Fruit fly (Drosophila melanogaster) whole organism, prepupa: Measurements from ENCODE around the gene Atf3.
A peak's percentile ranks its signal among the peaks of the same experiment; 100 is the strongest.

ENCODE experiments used
- Blimp-1 ChIP-seq: fragments of 200-800 bp; sonication (Bioruptor generic); optimal IDR thresholded peaks from 3 replicates; lab custom pipeline; 2017; ENCODE audit warnings: missing biosample characterization, missing genetic modification characterization, mild to moderate bottlenecking, moderate library complexity, missing genetic modification reagents
- CG10631 ChIP-seq: fragments of 200-800 bp; sonication (Bioruptor generic); optimal IDR thresholded peaks from 2 replicates; lab custom pipeline; 2016; ENCODE audit warnings: missing biosample characterization, missing genetic modification characterization
- CG10669 ChIP-seq: fragments of 200-800 bp; sonication (Bioruptor generic); optimal IDR thresholded peaks from 3 replicates; lab custom pipeline; 2018; ENCODE audit warnings: missing biosample characterization, mild to moderate bottlenecking, missing genetic modification characterization, moderate library complexity
- CG15336 ChIP-seq: fragments of 200-800 bp; sonication (Bioruptor generic); IDR thresholded peaks from 2 replicates; pipeline ENCODE4 v1.3.6; 2022; ENCODE audit warnings: missing biosample characterization, missing genetic modification characterization
- CG1621 ChIP-seq: fragments of 200-800 bp; sonication (Bioruptor generic); optimal IDR thresholded peaks from 3 replicates; lab custom pipeline; 2018; ENCODE audit warnings: missing biosample characterization, mild to moderate bottlenecking, missing genetic modification characterization
- CG16779 ChIP-seq: fragments of 200-800 bp; sonication (Bioruptor generic); optimal IDR thresholded peaks from 3 replicates; lab custom pipeline; 2017; ENCODE audit warnings: missing biosample characterization, mild to moderate bottlenecking, missing genetic modification characterization
- CG3032 ChIP-seq: fragments of 200-800 bp; optimal IDR thresholded peaks from 2 replicates; lab custom pipeline; 2019; ENCODE audit warnings: missing biosample characterization, mild to moderate bottlenecking, missing genetic modification characterization, moderate library complexity
- CG31627 ChIP-seq: fragments of 200-800 bp; sonication (Bioruptor generic); optimal IDR thresholded peaks from 3 replicates; lab custom pipeline; 2016; ENCODE audit warnings: missing biosample characterization, missing genetic modification characterization
- CG34406 ChIP-seq: fragments of 200-800 bp; sonication (Bioruptor generic); optimal IDR thresholded peaks from 3 replicates; lab custom pipeline; 2016; ENCODE audit warnings: missing biosample characterization, missing genetic modification characterization
- CG3919 ChIP-seq: fragments of 200-800 bp; sonication (Bioruptor generic); optimal IDR thresholded peaks from 3 replicates; lab custom pipeline; 2016; ENCODE audit warnings: missing biosample characterization, missing genetic modification characterization
- CG4318 ChIP-seq: fragments of 200-800 bp; sonication (Bioruptor generic); optimal IDR thresholded peaks from 3 replicates; lab custom pipeline; 2017; ENCODE audit warnings: missing biosample characterization, mild to moderate bottlenecking, missing genetic modification characterization
- CG6854 ChIP-seq: fragments of 200-800 bp; sonication (Bioruptor generic); optimal IDR thresholded peaks from 2 replicates; lab custom pipeline; 2017; ENCODE audit warnings: missing biosample characterization, mild to moderate bottlenecking, missing genetic modification characterization
- CG7368 ChIP-seq: fragments of 200-800 bp; sonication (Bioruptor generic); optimal IDR thresholded peaks from 3 replicates; lab custom pipeline; 2016; ENCODE audit warnings: missing biosample characterization, missing genetic modification characterization
- CG8119 ChIP-seq: fragments of 200-800 bp; sonication (Bioruptor generic); IDR thresholded peaks from 3 replicates; pipeline ENCODE4 v1.3.6; 2022; ENCODE audit warnings: missing biosample characterization, missing genetic modification characterization
- CG8319 ChIP-seq: fragments of 200-800 bp; sonication (Bioruptor generic); optimal IDR thresholded peaks from 3 replicates; lab custom pipeline; 2016; ENCODE audit warnings: missing biosample characterization, missing genetic modification characterization
- CG8632 ChIP-seq: fragments of 200-800 bp; sonication (Bioruptor generic); optimal IDR thresholded peaks from 3 replicates; lab custom pipeline; 2016; ENCODE audit warnings: missing biosample characterization, missing genetic modification characterization
- CG9139 ChIP-seq: fragments of 200-800 bp; sonication (Bioruptor generic); optimal IDR thresholded peaks from 3 replicates; lab custom pipeline; 2017; ENCODE audit warnings: missing biosample characterization, mild to moderate bottlenecking, missing genetic modification characterization
- Eip75B ChIP-seq: fragments of 200-800 bp; sonication (Bioruptor generic); optimal IDR thresholded peaks from 3 replicates; lab custom pipeline; 2016; ENCODE audit warnings: missing biosample characterization, missing genetic modification characterization
- Eip78C ChIP-seq: fragments of 200-800 bp; sonication (Bioruptor generic); peaks from one replicate; lab custom pipeline; 2016; ENCODE audit warnings: missing biosample characterization, missing genetic modification characterization
- Eip93F ChIP-seq: fragments of 200-800 bp; sonication (Bioruptor generic); optimal IDR thresholded peaks from 2 replicates; lab custom pipeline; 2016; ENCODE audit warnings: missing biosample characterization, mild to moderate bottlenecking, missing genetic modification characterization
- Ets21C ChIP-seq: fragments of 200-800 bp; sonication (Bioruptor generic); optimal IDR thresholded peaks from 3 replicates; lab custom pipeline; 2016; ENCODE audit warnings: missing biosample characterization, missing genetic modification characterization
- Ets96B ChIP-seq: fragments of 200-800 bp; optimal IDR thresholded peaks from 2 replicates; lab custom pipeline; 2019; ENCODE audit warnings: missing biosample characterization, mild to moderate bottlenecking, missing genetic modification characterization, moderate library complexity
- Hr38 ChIP-seq: sonication (Bioruptor generic); optimal IDR thresholded peaks from 2 replicates; lab custom pipeline; 2016; ENCODE audit warnings: missing biosample characterization, missing genetic modification characterization
- Hr39 ChIP-seq: fragments of 200-800 bp; sonication (Bioruptor generic); optimal IDR thresholded peaks from 2 replicates; lab custom pipeline; 2016; ENCODE audit warnings: missing biosample characterization, missing genetic modification characterization
- Hr4 ChIP-seq: fragments of 200-800 bp; sonication (Bioruptor generic); optimal IDR thresholded peaks from 3 replicates; lab custom pipeline; 2016; ENCODE audit warnings: missing biosample characterization, missing genetic modification characterization
- Lpt ChIP-seq: fragments of 200-800 bp; sonication (Bioruptor generic); optimal IDR thresholded peaks from 3 replicates; lab custom pipeline; 2016; ENCODE audit warnings: missing biosample characterization, missing genetic modification characterization
- Met ChIP-seq: fragments of 200-800 bp; sonication (Bioruptor generic); optimal IDR thresholded peaks from 3 replicates; lab custom pipeline; 2016; ENCODE audit warnings: missing biosample characterization, missing genetic modification characterization
- OdsH ChIP-seq: fragments of 200-800 bp; sonication (Bioruptor generic); optimal IDR thresholded peaks from 3 replicates; lab custom pipeline; 2016; ENCODE audit warnings: missing biosample characterization, missing genetic modification characterization
- Smox ChIP-seq: fragments of 200-800 bp; sonication (Bioruptor generic); optimal IDR thresholded peaks from 3 replicates; lab custom pipeline; 2016; ENCODE audit warnings: missing biosample characterization, missing genetic modification characterization
- Sox14 ChIP-seq: fragments of 200-800 bp; sonication (Bioruptor generic); optimal IDR thresholded peaks from 3 replicates; lab custom pipeline; 2016; ENCODE audit warnings: missing biosample characterization, missing genetic modification characterization
- Sox15 ChIP-seq: fragments of 200-800 bp; sonication (Bioruptor generic); optimal IDR thresholded peaks from 3 replicates; lab custom pipeline; 2016; ENCODE audit warnings: missing biosample characterization, missing genetic modification characterization
- achi ChIP-seq: fragments of 200-800 bp; sonication (Bioruptor generic); optimal IDR thresholded peaks from 3 replicates; lab custom pipeline; 2016; ENCODE audit warnings: missing biosample characterization, missing genetic modification characterization
- acj6 ChIP-seq: fragments of 200-800 bp; sonication (Bioruptor generic); optimal IDR thresholded peaks from 3 replicates; lab custom pipeline; 2016; ENCODE audit warnings: missing biosample characterization, missing genetic modification characterization
- cyc ChIP-seq: fragments of 200-800 bp; sonication (Bioruptor generic); optimal IDR thresholded peaks from 3 replicates; lab custom pipeline; 2016; ENCODE audit warnings: missing biosample characterization, missing genetic modification characterization
- dac ChIP-seq: fragments of 200-800 bp; sonication (Bioruptor generic); optimal IDR thresholded peaks from 2 replicates; lab custom pipeline; 2017; ENCODE audit warnings: missing biosample characterization, mild to moderate bottlenecking, missing genetic modification characterization
- dsx ChIP-seq: fragments of 200-800 bp; optimal IDR thresholded peaks from 3 replicates; lab custom pipeline; 2019; ENCODE audit warnings: missing biosample characterization, mild to moderate bottlenecking, missing genetic modification characterization, moderate library complexity; ENCODE audit not compliant: poor library complexity, severe bottlenecking
- eg ChIP-seq: fragments of 200-800 bp; sonication (Bioruptor generic); IDR thresholded peaks from 3 replicates; pipeline ENCODE4 v1.3.6; 2022; ENCODE audit warnings: missing biosample characterization, missing genetic modification characterization
- esn ChIP-seq: fragments of 200-800 bp; sonication (Bioruptor generic); optimal IDR thresholded peaks from 2 replicates; lab custom pipeline; 2016; ENCODE audit warnings: missing biosample characterization, mild to moderate bottlenecking, missing genetic modification characterization, moderate library complexity
- fd59A ChIP-seq: fragments of 200-800 bp; sonication (Bioruptor generic); optimal IDR thresholded peaks from 2 replicates; lab custom pipeline; 2017; ENCODE audit warnings: missing biosample characterization, mild to moderate bottlenecking, missing genetic modification characterization, missing genetic modification reagents
- pdm3 ChIP-seq: fragments of 200-800 bp; sonication (Bioruptor generic); optimal IDR thresholded peaks from 3 replicates; lab custom pipeline; 2016; ENCODE audit warnings: missing biosample characterization, missing genetic modification characterization
- salr ChIP-seq, 2 experiments: fragments of 200-800 bp; sonication (Bioruptor generic); optimal IDR thresholded peaks; 3 replicates each; lab custom pipeline; 2016 to 2018; ENCODE audit warnings: missing biosample characterization in 2 of 2, missing genetic modification characterization in 2 of 2, mild to moderate bottlenecking in 1 of 2
- spab ChIP-seq: fragments of 200-800 bp; sonication (Bioruptor generic); optimal IDR thresholded peaks from 2 replicates; lab custom pipeline; 2017; ENCODE audit warnings: missing biosample characterization, mild to moderate bottlenecking, missing genetic modification characterization, missing genetic modification reagents
- ss ChIP-seq, 2 experiments: fragments of 200-800 bp; sonication (Bioruptor generic); optimal IDR thresholded peaks; 2 replicates in 1 of 2; 3 replicates in 1 of 2; lab custom pipeline; 2017 to 2018; ENCODE audit warnings: mild to moderate bottlenecking in 2 of 2, missing biosample characterization in 2 of 2, missing genetic modification characterization in 2 of 2, moderate library complexity in 1 of 2
- svp ChIP-seq: fragments of 200-800 bp; sonication (Bioruptor generic); peaks from one replicate; lab custom pipeline; 2016; ENCODE audit warnings: missing biosample characterization, missing genetic modification characterization
- topi ChIP-seq: fragments of 200-800 bp; sonication (Bioruptor generic); optimal IDR thresholded peaks from 3 replicates; lab custom pipeline; 2016; ENCODE audit warnings: missing biosample characterization, missing genetic modification characterization
- vri ChIP-seq: fragments of 200-800 bp; sonication (Bioruptor generic); optimal IDR thresholded peaks from 3 replicates; lab custom pipeline; 2016; ENCODE audit warnings: missing biosample characterization, mild to moderate bottlenecking, missing genetic modification characterization

Gene Atf3

DNA sequence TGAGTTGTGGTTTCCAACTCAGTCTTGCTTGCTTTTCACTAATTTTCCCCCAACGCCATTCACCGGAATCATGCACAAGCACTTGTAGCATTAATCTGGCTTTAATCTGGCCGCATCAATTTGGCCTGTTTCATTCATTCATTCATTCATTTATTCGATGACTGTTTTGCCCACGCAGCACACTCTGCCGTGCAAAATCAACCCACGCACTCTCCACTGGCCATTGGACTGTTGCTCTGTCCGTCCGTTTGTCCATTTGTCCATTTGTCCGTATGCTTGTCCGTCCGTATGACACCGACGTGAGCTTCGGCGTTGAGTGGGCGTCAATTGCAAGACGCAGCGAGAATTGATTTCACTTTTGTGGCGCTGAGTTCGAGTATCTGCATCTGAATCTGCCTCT, 25.0 kb downstream of the Atf3 start:
- TF ChIP-seq cyc (no peak), CG31627 (no peak), CG4318 (GFP tag; lab: Kevin White, UChicago) (no peak), Smox (no peak), Ets96B (tag; lab: Kevin White, UChicago) (no peak), pdm3 (GFP tag; lab: Kevin White, UChicago) (no peak), CG1621 (tag; lab: Kevin White, UChicago) (no peak), Hr39 (GFP tag; lab: Kevin White, UChicago) (no peak), svp (no peak), CG34406 (GFP tag; lab: Kevin White, UChicago) (no peak)

DNA sequence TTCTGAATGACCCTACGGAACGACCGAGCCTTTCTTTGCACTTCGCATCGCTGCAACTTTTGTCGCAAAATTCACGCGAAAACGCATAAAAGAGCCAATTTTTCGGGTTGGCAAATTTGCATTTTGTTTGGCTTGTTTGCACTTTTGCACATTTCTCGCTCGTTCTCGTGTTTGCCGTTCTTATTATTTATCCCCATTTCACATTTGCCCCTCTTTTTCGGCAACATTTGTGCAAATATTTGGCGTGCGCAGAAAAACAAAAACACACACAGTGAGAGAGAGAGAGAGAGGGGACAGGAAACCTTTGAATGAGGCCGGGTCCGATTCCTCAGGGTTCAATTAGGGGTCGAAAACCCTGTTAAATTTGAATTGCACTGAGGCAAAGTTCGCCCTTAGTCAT, 25.5 kb downstream of the Atf3 start:
- TF ChIP-seq topi (GFP tag; lab: Kevin White, UChicago) = peak; percentile 1
- no peak for TF ChIP-seq ss (GFP tag; optimal IDR thresholded peaks at IDR 0.05; lab: Kevin White, UChicago)
- TF ChIP-seq CG34406 (GFP tag; lab: Kevin White, UChicago) = no peak
- no peak for TF ChIP-seq CG10631
- TF ChIP-seq vri (GFP tag; lab: Kevin White, UChicago) = peak; percentile 15
- TF ChIP-seq Sox14 (GFP tag; lab: Kevin White, UChicago) = no peak
- TF ChIP-seq Met (GFP tag; lab: Kevin White, UChicago) = peak; percentile 17
- no peak for TF ChIP-seq Hr38
- no peak for TF ChIP-seq CG31627

DNA sequence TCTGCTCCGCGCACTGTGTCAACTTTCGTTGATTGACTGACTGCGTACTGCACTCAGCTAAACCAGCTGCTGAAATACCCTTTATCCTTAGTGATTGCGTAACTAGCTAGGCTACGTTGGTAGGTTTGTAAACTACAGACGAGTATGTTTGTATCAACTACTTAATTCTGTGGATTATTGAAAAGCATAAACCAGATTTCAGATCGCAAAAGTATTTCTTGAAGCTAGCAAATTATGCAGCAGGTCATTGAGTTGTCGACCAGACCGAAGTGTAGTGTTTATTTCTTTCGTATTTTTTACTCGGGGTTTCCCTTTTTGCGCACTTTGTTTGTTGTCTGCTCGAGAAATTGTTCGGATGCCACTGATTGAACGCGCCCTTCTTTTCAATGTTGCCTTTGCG, 26.3 kb downstream of the Atf3 start:
- TF ChIP-seq salr (GFP tag; optimal IDR thresholded peaks at IDR 0.05; lab: Kevin White, UChicago) (peak; percentile 53 to 61), Lpt (GFP tag; lab: Kevin White, UChicago) (peak; percentile 45), Hr39 (GFP tag; lab: Kevin White, UChicago) (peak; percentile 90), CG7368 (GFP tag; lab: Kevin White, UChicago) (peak; percentile 90), dac (GFP tag; lab: Kevin White, UChicago) (no peak), CG34406 (GFP tag; lab: Kevin White, UChicago) (peak; percentile 86), Eip75B (GFP tag; lab: Kevin White, UChicago) (peak; percentile 88), ss (GFP tag; optimal IDR thresholded peaks at IDR 0.05; lab: Kevin White, UChicago) (peak; percentile 69 to 84), Ets21C (peak; percentile 82), Hr38 (no peak), CG8632 (GFP tag; lab: Kevin White, UChicago) (peak; percentile 81), Eip93F (GFP tag; lab: Kevin White, UChicago) (no peak), Sox15 (GFP tag; lab: Kevin White, UChicago) (peak; percentile 87), CG10669 (peak; percentile 88), CG6854 (GFP tag; lab: Kevin White, UChicago) (peak; percentile 65), eg (GFP tag; lab: Robert Waterston, UW) (no peak), Hr4 (GFP tag; lab: Kevin White, UChicago) (peak; percentile 50), OdsH (GFP tag; lab: Kevin White, UChicago) (peak; percentile 87), CG31627 (peak; percentile 88), Smox (peak; percentile 87), CG3032 (tag; lab: Kevin White, UChicago) (peak; percentile 86), CG8319 (GFP tag; lab: Kevin White, UChicago) (peak; percentile 79), CG15336 (GFP tag; lab: Robert Waterston, UW) (peak; percentile 40), Eip78C (GFP tag; lab: Kevin White, UChicago) (peak; percentile 97), topi (GFP tag; lab: Kevin White, UChicago) (peak; percentile 89), esn (GFP tag; lab: Kevin White, UChicago) (peak; percentile 89), Met (GFP tag; lab: Kevin White, UChicago) (peak; percentile 86), Ets96B (tag; lab: Kevin White, UChicago) (peak; percentile 84), CG9139 (GFP tag; lab: Kevin White, UChicago) (peak; percentile 72), CG4318 (GFP tag; lab: Kevin White, UChicago) (no peak), pdm3 (GFP tag; lab: Kevin White, UChicago) (peak; percentile 89), acj6 (GFP tag; lab: Kevin White, UChicago) (peak; percentile 85), spab (GFP tag; lab: Kevin White, UChicago) (peak; percentile 73), Blimp-1 (GFP tag; lab: Kevin White, UChicago) (peak; percentile 76), CG8119 (GFP tag; lab: Robert Waterston, UW) (peak; percentile 58), CG3919 (GFP tag; lab: Kevin White, UChicago) (peak; percentile 85), vri (GFP tag; lab: Kevin White, UChicago) (peak; percentile 76), dsx (GFP tag; lab: Kevin White, UChicago) (peak; percentile 86), CG16779 (tag; lab: Kevin White, UChicago) (peak; percentile 60), achi (GFP tag; lab: Kevin White, UChicago) (peak; percentile 83), fd59A (GFP tag; lab: Kevin White, UChicago) (peak; percentile 75)
